Fruit fly (Drosophila melanogaster) whole organism, embryonic: Measurements from ENCODE around the gene Lsp1alpha.

Experiments
- Atf6 ChIP-seq: fragments of 200-800 bp; sonication (Bioruptor generic); IDR thresholded peaks from 2 replicates; pipeline ENCODE4 v1.3.6; 2022; ENCODE audit warnings: missing biosample characterization, missing genetic modification characterization
- CG10147 ChIP-seq: fragments of 200-800 bp; sonication (Bioruptor generic); optimal IDR thresholded peaks from 2 replicates; lab custom pipeline; 2019; ENCODE audit warnings: missing biosample characterization, mild to moderate bottlenecking, missing genetic modification characterization, moderate library complexity
- CG10979 ChIP-seq: fragments of 200-800 bp; sonication (Bioruptor generic); optimal IDR thresholded peaks from 2 replicates; lab custom pipeline; 2018; ENCODE audit warnings: missing biosample characterization, mild to moderate bottlenecking, missing genetic modification characterization, moderate library complexity
- CG11085 ChIP-seq: fragments of 200-800 bp; sonication (Bioruptor generic); IDR thresholded peaks from 2 replicates; pipeline ENCODE4 v1.3.6; 2022; ENCODE audit warnings: missing biosample characterization, missing genetic modification characterization
- CG11093 ChIP-seq: fragments of 200-800 bp; sonication (Bioruptor generic); IDR thresholded peaks from 3 replicates; pipeline ENCODE4 v1.3.6; 2022; ENCODE audit warnings: missing biosample characterization, missing genetic modification characterization
- CG11560 ChIP-seq: fragments of 200-800 bp; sonication (Bioruptor generic); IDR thresholded peaks from 3 replicates; pipeline ENCODE4 v1.3.6; 2022; ENCODE audit warnings: missing biosample characterization, missing genetic modification characterization
- CG1233 ChIP-seq: fragments of 200-800 bp; sonication (Bioruptor generic); optimal IDR thresholded peaks from 4 replicates; lab custom pipeline; 2018; ENCODE audit warnings: missing biosample characterization, mild to moderate bottlenecking, missing genetic modification characterization
- CG15011 ChIP-seq: fragments of 200-800 bp; sonication (Bioruptor generic); optimal IDR thresholded peaks from 3 replicates; lab custom pipeline; 2018; ENCODE audit warnings: missing biosample characterization, mild to moderate bottlenecking, missing genetic modification characterization
- CG15601 ChIP-seq: fragments of 200-800 bp; sonication (Bioruptor generic); optimal IDR thresholded peaks from 3 replicates; lab custom pipeline; 2019; ENCODE audit warnings: missing biosample characterization, mild to moderate bottlenecking, missing genetic modification characterization, moderate library complexity
- CG1603 ChIP-seq: fragments of 200-800 bp; sonication (Bioruptor generic); optimal IDR thresholded peaks from 2 replicates; lab custom pipeline; 2019; ENCODE audit warnings: missing biosample characterization, mild to moderate bottlenecking, missing genetic modification characterization, moderate library complexity
- CG16779 ChIP-seq: fragments of 200-800 bp; sonication (Bioruptor generic); IDR thresholded peaks from 2 replicates; pipeline ENCODE4 v1.3.6; 2022; ENCODE audit warnings: missing biosample characterization, missing genetic modification characterization
- CG2129 ChIP-seq: fragments of 200-800 bp; sonication (Bioruptor generic); IDR thresholded peaks from 2 replicates; pipeline ENCODE4 v1.3.6; 2022; ENCODE audit warnings: missing biosample characterization, missing genetic modification characterization; ENCODE audit not compliant: partially characterized antibody
- CG30020 ChIP-seq: fragments of 200-800 bp; optimal IDR thresholded peaks from 2 replicates; lab custom pipeline; 2019; ENCODE audit warnings: missing biosample characterization, mild to moderate bottlenecking, missing genetic modification characterization, moderate library complexity
- CG33557 ChIP-seq: fragments of 200-800 bp; sonication (Bioruptor generic); optimal IDR thresholded peaks from 2 replicates; lab custom pipeline; 2019; ENCODE audit warnings: missing biosample characterization, mild to moderate bottlenecking, missing genetic modification characterization, moderate library complexity
- CG3995 ChIP-seq: fragments of 200-800 bp; sonication (Bioruptor generic); optimal IDR thresholded peaks from 3 replicates; lab custom pipeline; 2016; ENCODE audit warnings: missing biosample characterization, missing genetic modification characterization
- CG4328 ChIP-seq: fragments of 200-800 bp; sonication (Bioruptor generic); optimal IDR thresholded peaks from 3 replicates; lab custom pipeline; 2017; ENCODE audit warnings: missing biosample characterization, missing genetic modification reagents, missing genetic modification characterization
- CG5180 ChIP-seq: fragments of 200-800 bp; sonication (Bioruptor generic); optimal IDR thresholded peaks from 3 replicates; lab custom pipeline; 2017; ENCODE audit warnings: missing biosample characterization, missing genetic modification characterization, mild to moderate bottlenecking, moderate library complexity, missing genetic modification reagents
- CG6175 ChIP-seq: fragments of 200-800 bp; sonication (Bioruptor generic); IDR thresholded peaks from 3 replicates; pipeline ENCODE4 v1.3.6; 2022; ENCODE audit warnings: missing biosample characterization, missing genetic modification characterization
- CG7372 ChIP-seq: fragments of 200-800 bp; sonication (Bioruptor generic); IDR thresholded peaks from 2 replicates; pipeline ENCODE4 v1.3.6; 2022; ENCODE audit warnings: missing biosample characterization, missing genetic modification characterization
- CG9437 ChIP-seq: fragments of 200-800 bp; sonication (Bioruptor generic); optimal IDR thresholded peaks from 2 replicates; lab custom pipeline; 2018; ENCODE audit warnings: missing biosample characterization, mild to moderate bottlenecking, missing genetic modification characterization
- CG9797 ChIP-seq: fragments of 200-800 bp; sonication (Bioruptor generic); optimal IDR thresholded peaks from 3 replicates; lab custom pipeline; 2018; ENCODE audit warnings: missing biosample characterization, mild to moderate bottlenecking, missing genetic modification characterization
- CG9932 ChIP-seq: fragments of 200-800 bp; sonication (Bioruptor generic); IDR thresholded peaks from 2 replicates; pipeline ENCODE4 v1.3.6; 2022; ENCODE audit warnings: missing biosample characterization, missing genetic modification characterization
- CTCF ChIP-seq: fragments of 200-800 bp; sonication (Bioruptor generic); optimal IDR thresholded peaks from 2 replicates; lab custom pipeline; 2017; ENCODE audit warnings: missing biosample characterization, mild to moderate bottlenecking, missing genetic modification characterization, moderate library complexity
- CoRest ChIP-seq: fragments of 200-800 bp; sonication (Bioruptor generic); optimal IDR thresholded peaks from 3 replicates; lab custom pipeline; 2018; ENCODE audit warnings: missing biosample characterization, mild to moderate bottlenecking, missing genetic modification characterization, moderate library complexity
- D ChIP-seq, 2 experiments: fragments of 200-800 bp in 1 of 2; fragments of >200 bp in 1 of 2; sonication (Bioruptor generic) in 1 of 2; optimal IDR thresholded peaks; 2 replicates in 1 of 2; 3 replicates in 1 of 2; lab custom pipeline; 2017; ENCODE audit warnings: mild to moderate bottlenecking in 1 of 2, missing biosample characterization in 1 of 2, missing genetic modification characterization in 1 of 2, missing genetic modification reagents in 1 of 2
- Dad ChIP-seq: fragments of 200-800 bp; sonication (Bioruptor generic); optimal IDR thresholded peaks from 3 replicates; lab custom pipeline; 2016; ENCODE audit warnings: missing biosample characterization, missing genetic modification characterization
- Dip2 ChIP-seq: fragments of 200-800 bp; sonication (Bioruptor generic); IDR thresholded peaks from 2 replicates; pipeline ENCODE4 v1.3.6; 2022; ENCODE audit warnings: missing biosample characterization, missing genetic modification characterization
- Ets65A ChIP-seq: fragments of 200-800 bp; sonication (Bioruptor generic); peaks from one replicate; lab custom pipeline; 2016; ENCODE audit warnings: missing biosample characterization, missing genetic modification characterization
- H2.0 ChIP-seq: fragments of 200-800 bp; sonication (Bioruptor generic); IDR thresholded peaks from 2 replicates; pipeline ENCODE4 v1.3.6; 2022; ENCODE audit warnings: missing biosample characterization, missing genetic modification characterization
- Kr ChIP-seq: fragments of 200-800 bp; sonication (Bioruptor generic); optimal IDR thresholded peaks from 2 replicates; lab custom pipeline; 2017; ENCODE audit warnings: missing biosample characterization, mild to moderate bottlenecking, missing genetic modification characterization
- Nf-YA ChIP-seq: fragments of 200-800 bp; sonication (Bioruptor generic); IDR thresholded peaks from 2 replicates; pipeline ENCODE4 v1.3.6; 2022; ENCODE audit warnings: missing biosample characterization, missing genetic modification characterization
- Oli ChIP-seq: fragments of 200-800 bp; sonication (Bioruptor generic); optimal IDR thresholded peaks from 2 replicates; lab custom pipeline; 2018; ENCODE audit warnings: missing biosample characterization, mild to moderate bottlenecking, missing genetic modification characterization, moderate library complexity
- PHDP ChIP-seq: fragments of 200-800 bp; sonication (Bioruptor generic); optimal IDR thresholded peaks from 3 replicates; lab custom pipeline; 2018; ENCODE audit warnings: missing biosample characterization, mild to moderate bottlenecking, missing genetic modification characterization, moderate library complexity
- Ptx1 ChIP-seq: fragments of 200-800 bp; sonication (Bioruptor generic); IDR thresholded peaks from 2 replicates; pipeline ENCODE4 v1.3.6; 2022; ENCODE audit warnings: missing biosample characterization, missing genetic modification characterization
- Ssrp ChIP-seq: fragments of 200-800 bp; sonication (Bioruptor generic); optimal IDR thresholded peaks from 2 replicates; lab custom pipeline; 2018; ENCODE audit warnings: missing biosample characterization, mild to moderate bottlenecking, missing genetic modification characterization, moderate library complexity
- TFAM ChIP-seq: fragments of 200-800 bp; sonication (Bioruptor generic); optimal IDR thresholded peaks from 2 replicates; lab custom pipeline; 2017; ENCODE audit warnings: missing biosample characterization, missing genetic modification characterization, inconsistent platforms
- Trl ChIP-seq, 3 experiments: fragments of >200 bp in 2 of 3; fragments of 200-800 bp in 1 of 3; sonication (Bioruptor generic) in 1 of 3; optimal IDR thresholded peaks; 2 replicates in 1 of 3; 3 replicates in 2 of 3; lab custom pipeline; 2016 to 2017; ENCODE audit warnings: missing biosample characterization in 1 of 3, missing genetic modification characterization in 1 of 3
- az2 ChIP-seq: fragments of 200-800 bp; sonication (Bioruptor generic); optimal IDR thresholded peaks from 3 replicates; lab custom pipeline; 2016; ENCODE audit warnings: missing biosample characterization, missing genetic modification characterization
- chm ChIP-seq: fragments of 200-800 bp; sonication (Bioruptor generic); IDR thresholded peaks from 2 replicates; pipeline ENCODE4 v1.3.6; 2022; ENCODE audit warnings: missing biosample characterization, missing genetic modification characterization
- ci ChIP-seq: fragments of 200-800 bp; sonication (Bioruptor generic); IDR thresholded peaks from 3 replicates; pipeline ENCODE4 v1.3.6; 2022; ENCODE audit warnings: missing biosample characterization, missing genetic modification characterization
- dimm ChIP-seq: fragments of 200-800 bp; sonication (Bioruptor generic); IDR thresholded peaks from 2 replicates; pipeline ENCODE4 v1.3.6; 2022; ENCODE audit warnings: missing biosample characterization, missing genetic modification characterization
- fru ChIP-seq: fragments of >200 bp; optimal IDR thresholded peaks from 2 replicates; lab custom pipeline; 2017
- gcm ChIP-seq: fragments of 200-800 bp; sonication (Bioruptor generic); optimal IDR thresholded peaks from 2 replicates; lab custom pipeline; 2019; ENCODE audit warnings: missing biosample characterization, mild to moderate bottlenecking, missing genetic modification characterization, moderate library complexity
- gt ChIP-seq: fragments of 200-800 bp; sonication (Bioruptor generic); IDR thresholded peaks from 2 replicates; pipeline ENCODE4 v1.3.6; 2022; ENCODE audit warnings: missing biosample characterization, missing genetic modification characterization
- jigr1 ChIP-seq: fragments of 200-800 bp; sonication (Bioruptor generic); IDR thresholded peaks from 3 replicates; pipeline ENCODE4 v1.3.6; 2022; ENCODE audit warnings: missing biosample characterization, missing genetic modification characterization
- mirr ChIP-seq: fragments of 200-800 bp; sonication (Bioruptor generic); optimal IDR thresholded peaks from 3 replicates; lab custom pipeline; 2018; ENCODE audit warnings: missing biosample characterization, mild to moderate bottlenecking, missing genetic modification characterization
- ranshi ChIP-seq: fragments of 200-800 bp; sonication (Bioruptor generic); IDR thresholded peaks from 2 replicates; pipeline ENCODE4 v1.3.6; 2022; ENCODE audit warnings: missing biosample characterization, missing genetic modification characterization
- stwl ChIP-seq: fragments of 200-800 bp; sonication (Bioruptor generic); optimal IDR thresholded peaks from 3 replicates; lab custom pipeline; 2018; ENCODE audit warnings: missing biosample characterization, mild to moderate bottlenecking, missing genetic modification characterization, moderate library complexity
- tap ChIP-seq: fragments of 200-800 bp; optimal IDR thresholded peaks from 3 replicates; lab custom pipeline; 2019; ENCODE audit warnings: missing biosample characterization, mild to moderate bottlenecking, missing genetic modification characterization, moderate library complexity
- trh ChIP-seq: fragments of 200-800 bp; sonication (Bioruptor generic); optimal IDR thresholded peaks from 2 replicates; lab custom pipeline; 2016; ENCODE audit warnings: missing biosample characterization, missing genetic modification characterization
- tup ChIP-seq: fragments of 200-800 bp; sonication (Bioruptor generic); optimal IDR thresholded peaks from 2 replicates; lab custom pipeline; 2016; ENCODE audit warnings: missing biosample characterization, mild to moderate bottlenecking, missing genetic modification characterization, moderate library complexity

Lsp1alpha gene

dm6 chrX:12473953-12474468 is 16.1 kb upstream of the Lsp1alpha start (continued):
- TF ChIP-seq CG3995 (GFP tag; lab: Kevin White, UChicago) (no peak), TFAM (GFP tag; lab: Kevin White, UChicago) (no peak), CG6175 (GFP tag; lab: Robert Waterston, UW) (peak; percentile 54; the same call in 1 of the 3 replicates), CG11085 (GFP tag; lab: Robert Waterston, UW) (no peak), chm (GFP tag; lab: Robert Waterston, UW) (no peak), az2 (GFP tag; lab: Kevin White, UChicago) (peak; percentile 64), CG4328 (GFP tag; lab: Kevin White, UChicago) (peak; percentile 79), Nf-YA (GFP tag; lab: Robert Waterston, UW) (no peak), H2.0 (GFP tag; lab: Robert Waterston, UW) (peak; percentile 70), Atf6 (GFP tag; lab: Robert Waterston, UW) (peak; percentile 72), tap (tag; lab: Kevin White, UChicago) (peak; percentile 82), jigr1 (GFP tag; lab: Robert Waterston, UW) (no peak; the same call in 2 of the 3 replicates), ranshi (peak; percentile 57; the same call in 1 of the 2 replicates), CG11093 (GFP tag; lab: Robert Waterston, UW) (peak; percentile 39; the same call in 1 of the 3 replicates), PHDP (tag; lab: Kevin White, UChicago) (peak; percentile 84), ci (GFP tag; lab: Robert Waterston, UW) (peak; percentile 51; the same call in 1 of the 3 replicates), CG15011 (no peak), Oli (tag; lab: Kevin White, UChicago) (peak; percentile 86), gcm (GFP tag; lab: Kevin White, UChicago) (peak; percentile 75), fru (no peak), CG9932 (GFP tag; lab: Robert Waterston, UW) (peak; percentile 86), CG30020 (peak; percentile 36), CoRest (tag; lab: Kevin White, UChicago) (peak; percentile 91), CG1233 (peak; percentile 76), Trl (optimal IDR thresholded peaks at IDR 0.05; lab: Kevin White, UChicago) (no peak), Trl (GFP tag; optimal IDR thresholded peaks at IDR 0.05; lab: Kevin White, UChicago) (no peak), CG33557 (GFP tag; lab: Kevin White, UChicago) (peak; percentile 67), CG15601 (tag; lab: Kevin White, UChicago) (peak; percentile 72), Ets65A (GFP tag; lab: Kevin White, UChicago) (no peak), Ssrp (tag; lab: Kevin White, UChicago) (peak; percentile 80), Kr (GFP tag; lab: Kevin White, UChicago) (no peak), CG10979 (peak; percentile 75), CG11560 (tag; lab: Robert Waterston, UW) (peak; percentile 50; the same call in 1 of the 3 replicates), CG10147 (GFP tag; lab: Kevin White, UChicago) (peak; percentile 80), Dad (GFP tag; lab: Kevin White, UChicago) (no peak), stwl (tag; lab: Kevin White, UChicago) (no peak), dimm (GFP tag; lab: Robert Waterston, UW) (no peak), CG1603 (tag; lab: Kevin White, UChicago) (no peak), tup (GFP tag; lab: Kevin White, UChicago) (no peak), CG7372 (GFP tag; lab: Robert Waterston, UW) (peak; percentile 80), CG9797 (GFP tag; lab: Kevin White, UChicago) (no peak), Dip2 (peak; percentile 44; the same call in 1 of the 2 replicates), D (optimal IDR thresholded peaks at IDR 0.05; lab: Kevin White, UChicago) (no peak), D (GFP tag; optimal IDR thresholded peaks at IDR 0.05; lab: Kevin White, UChicago) (peak; percentile 64), gt (GFP tag; lab: Robert Waterston, UW) (peak; percentile 37; the same call in 1 of the 2 replicates), CG16779 (GFP tag; lab: Robert Waterston, UW) (no peak), trh (GFP tag; lab: Kevin White, UChicago) (peak; percentile 2), Ptx1 (GFP tag; lab: Robert Waterston, UW) (peak; percentile 85), CG9437 (GFP tag; lab: Kevin White, UChicago) (peak; percentile 74), CG5180 (GFP tag; lab: Kevin White, UChicago) (peak; percentile 53), CG2129 (no peak), CTCF (no peak), mirr (GFP tag; lab: Kevin White, UChicago) (peak; percentile 90)
